Fruit fly (Drosophila melanogaster) whole organism, embryonic: Measurements from ENCODE around the gene CG43448.

Source experiments
- C15 ChIP-seq: fragments of 200-800 bp; sonication (Bioruptor generic); IDR thresholded peaks from 3 replicates; pipeline ENCODE4 v1.3.6; 2022; ENCODE audit warnings: missing biosample characterization, missing genetic modification characterization
- CG10147 ChIP-seq: fragments of 200-800 bp; sonication (Bioruptor generic); optimal IDR thresholded peaks from 2 replicates; lab custom pipeline; 2019; ENCODE audit warnings: missing biosample characterization, mild to moderate bottlenecking, missing genetic modification characterization, moderate library complexity
- CG10274 ChIP-seq: fragments of 200-800 bp; sonication (Bioruptor generic); optimal IDR thresholded peaks from 3 replicates; lab custom pipeline; 2017; ENCODE audit warnings: missing biosample characterization, mild to moderate bottlenecking, missing genetic modification characterization
- CG10979 ChIP-seq: fragments of 200-800 bp; sonication (Bioruptor generic); optimal IDR thresholded peaks from 2 replicates; lab custom pipeline; 2018; ENCODE audit warnings: missing biosample characterization, mild to moderate bottlenecking, missing genetic modification characterization, moderate library complexity
- CG11398 ChIP-seq: fragments of 200-800 bp; sonication (Bioruptor generic); optimal IDR thresholded peaks from 2 replicates; lab custom pipeline; 2016; ENCODE audit warnings: missing biosample characterization, missing genetic modification characterization
- CG12942 ChIP-seq: fragments of 200-800 bp; sonication (Bioruptor generic); optimal IDR thresholded peaks from 3 replicates; lab custom pipeline; 2016; ENCODE audit warnings: missing biosample characterization, missing genetic modification characterization
- CG15479 ChIP-seq: fragments of 200-800 bp; sonication (Bioruptor generic); optimal IDR thresholded peaks from 3 replicates; lab custom pipeline; 2019; ENCODE audit warnings: missing biosample characterization, mild to moderate bottlenecking, missing genetic modification characterization, moderate library complexity
- CG16813 ChIP-seq: fragments of 200-800 bp; sonication (Bioruptor generic); IDR thresholded peaks from 3 replicates; pipeline ENCODE4 v1.3.6; 2022; ENCODE audit warnings: missing biosample characterization, missing genetic modification characterization; ENCODE audit not compliant: partially characterized antibody
- CG16815 ChIP-seq: fragments of 200-800 bp; sonication (Bioruptor generic); optimal IDR thresholded peaks from 3 replicates; lab custom pipeline; 2017; ENCODE audit warnings: missing biosample characterization, mild to moderate bottlenecking, missing genetic modification characterization
- CG17829 ChIP-seq: fragments of 200-800 bp; optimal IDR thresholded peaks from 2 replicates; lab custom pipeline; 2019; ENCODE audit warnings: missing biosample characterization, mild to moderate bottlenecking, missing genetic modification characterization, moderate library complexity
- CG31388 ChIP-seq: fragments of 200-800 bp; sonication (Bioruptor generic); optimal IDR thresholded peaks from 2 replicates; lab custom pipeline; 2016; ENCODE audit warnings: missing biosample characterization, missing genetic modification characterization
- CG4328 ChIP-seq: fragments of 200-800 bp; sonication (Bioruptor generic); optimal IDR thresholded peaks from 3 replicates; lab custom pipeline; 2017; ENCODE audit warnings: missing biosample characterization, missing genetic modification reagents, missing genetic modification characterization
- CG4707 ChIP-seq: fragments of 200-800 bp; sonication (Bioruptor generic); optimal IDR thresholded peaks from 2 replicates; lab custom pipeline; 2018; ENCODE audit warnings: missing biosample characterization, mild to moderate bottlenecking, missing genetic modification characterization, moderate library complexity
- CG4820 ChIP-seq: fragments of 200-800 bp; sonication (Bioruptor generic); optimal IDR thresholded peaks from 3 replicates; lab custom pipeline; 2016; ENCODE audit warnings: missing biosample characterization, missing genetic modification characterization
- CG6254 ChIP-seq: fragments of 200-800 bp; sonication (Bioruptor generic); optimal IDR thresholded peaks from 3 replicates; lab custom pipeline; 2017; ENCODE audit warnings: mild to moderate bottlenecking, missing biosample characterization, missing genetic modification reagents, missing genetic modification characterization
- CG6272 ChIP-seq: fragments of 200-800 bp; sonication (Bioruptor generic); IDR thresholded peaks from 2 replicates; pipeline ENCODE4 v1.3.6; 2022; ENCODE audit warnings: missing biosample characterization, missing genetic modification characterization
- CG6791 ChIP-seq: fragments of 200-800 bp; sonication (Bioruptor generic); IDR thresholded peaks from 3 replicates; pipeline ENCODE4 v1.3.6; 2022; ENCODE audit warnings: missing biosample characterization, missing genetic modification characterization; ENCODE audit not compliant: partially characterized antibody
- CG7556 ChIP-seq: fragments of 200-800 bp; sonication (Bioruptor generic); optimal IDR thresholded peaks from 2 replicates; lab custom pipeline; 2017; ENCODE audit warnings: missing biosample characterization, mild to moderate bottlenecking, missing genetic modification characterization
- CG7987 ChIP-seq: fragments of 200-800 bp; sonication (Bioruptor generic); optimal IDR thresholded peaks from 2 replicates; lab custom pipeline; 2018; ENCODE audit warnings: missing biosample characterization, mild to moderate bottlenecking, missing genetic modification characterization, moderate library complexity
- CG9876 ChIP-seq: fragments of 200-800 bp; sonication (Bioruptor generic); optimal IDR thresholded peaks from 2 replicates; lab custom pipeline; 2016; ENCODE audit warnings: missing biosample characterization, missing genetic modification characterization
- Dll ChIP-seq: fragments of 200-800 bp; sonication (Bioruptor generic); IDR thresholded peaks from 4 replicates; pipeline ENCODE4 v1.3.6; 2022; ENCODE audit warnings: missing biosample characterization, missing genetic modification characterization; ENCODE audit not compliant: partially characterized antibody
- Doc2 ChIP-seq: fragments of 200-800 bp; sonication (Bioruptor generic); IDR thresholded peaks from 2 replicates; pipeline ENCODE4 v1.3.6; 2022; ENCODE audit warnings: missing biosample characterization, missing genetic modification characterization
- E2f1 ChIP-seq: fragments of 200-800 bp; sonication (Bioruptor generic); IDR thresholded peaks from 2 replicates; pipeline ENCODE4 v1.3.6; 2022; ENCODE audit warnings: missing biosample characterization, missing genetic modification characterization
- E2f2 ChIP-seq: fragments of 200-800 bp; sonication (Bioruptor generic); IDR thresholded peaks from 2 replicates; pipeline ENCODE4 v1.3.6; 2022; ENCODE audit warnings: missing biosample characterization, missing genetic modification characterization
- ERR ChIP-seq: fragments of 200-800 bp; sonication (Bioruptor generic); optimal IDR thresholded peaks from 2 replicates; lab custom pipeline; 2016; ENCODE audit warnings: missing biosample characterization, missing genetic modification characterization
- Ets65A ChIP-seq: fragments of 200-800 bp; sonication (Bioruptor generic); peaks from one replicate; lab custom pipeline; 2016; ENCODE audit warnings: missing biosample characterization, missing genetic modification characterization
- Gsc ChIP-seq: fragments of 200-800 bp; sonication (Bioruptor generic); IDR thresholded peaks from 2 replicates; pipeline ENCODE4 v1.3.6; 2022; ENCODE audit warnings: missing biosample characterization, missing genetic modification characterization
- Gug ChIP-seq: fragments of 200-800 bp; sonication (Bioruptor generic); IDR thresholded peaks from 4 replicates; pipeline ENCODE4 v1.3.6; 2022; ENCODE audit warnings: missing biosample characterization, missing genetic modification characterization
- H15 ChIP-seq: fragments of 200-800 bp; sonication (Bioruptor generic); IDR thresholded peaks from 3 replicates; pipeline ENCODE4 v1.3.6; 2022; ENCODE audit warnings: missing biosample characterization, missing genetic modification characterization
- Hey ChIP-seq: fragments of 200-800 bp; sonication (Bioruptor generic); optimal IDR thresholded peaks from 3 replicates; lab custom pipeline; 2018; ENCODE audit warnings: missing biosample characterization, mild to moderate bottlenecking, missing genetic modification characterization
- HmgZ ChIP-seq: fragments of 200-800 bp; sonication (Bioruptor generic); optimal IDR thresholded peaks from 2 replicates; lab custom pipeline; 2018; ENCODE audit warnings: missing biosample characterization, mild to moderate bottlenecking, missing genetic modification characterization
- Kr ChIP-seq: fragments of 200-800 bp; sonication (Bioruptor generic); optimal IDR thresholded peaks from 2 replicates; lab custom pipeline; 2017; ENCODE audit warnings: missing biosample characterization, mild to moderate bottlenecking, missing genetic modification characterization
- Mad ChIP-seq: fragments of 200-800 bp; sonication (Bioruptor generic); optimal IDR thresholded peaks from 2 replicates; lab custom pipeline; 2016; ENCODE audit warnings: missing biosample characterization, missing genetic modification characterization
- Mrtf ChIP-seq: fragments of 200-800 bp; sonication (Bioruptor generic); IDR thresholded peaks from 3 replicates; pipeline ENCODE4 v1.3.6; 2022; ENCODE audit warnings: missing biosample characterization, missing genetic modification characterization
- Neu2 ChIP-seq: fragments of 200-800 bp; sonication (Bioruptor generic); optimal IDR thresholded peaks from 3 replicates; lab custom pipeline; 2016; ENCODE audit warnings: missing biosample characterization, missing genetic modification characterization, borderline replicate concordance
- Tbp ChIP-seq: fragments of >200 bp; optimal IDR thresholded peaks from 2 replicates; lab custom pipeline; 2018; ENCODE audit warnings: missing biosample characterization, missing genetic modification characterization
- Trl ChIP-seq, 3 experiments: fragments of >200 bp in 2 of 3; fragments of 200-800 bp in 1 of 3; sonication (Bioruptor generic) in 1 of 3; optimal IDR thresholded peaks; 2 replicates in 1 of 3; 3 replicates in 2 of 3; lab custom pipeline; 2016 to 2017; ENCODE audit warnings: missing biosample characterization in 1 of 3, missing genetic modification characterization in 1 of 3
- ash1 ChIP-seq: fragments of 200-800 bp; sonication (Bioruptor generic); optimal IDR thresholded peaks from 2 replicates; lab custom pipeline; 2018; ENCODE audit warnings: missing biosample characterization, mild to moderate bottlenecking, missing genetic modification characterization
- bbx ChIP-seq: fragments of 200-800 bp; sonication (Bioruptor generic); IDR thresholded peaks from 2 replicates; pipeline ENCODE4 v1.3.6; 2022; ENCODE audit warnings: missing biosample characterization, missing genetic modification characterization; ENCODE audit not compliant: partially characterized antibody
- chn ChIP-seq: fragments of 200-800 bp; sonication (Bioruptor generic); optimal IDR thresholded peaks from 2 replicates; lab custom pipeline; 2016; ENCODE audit warnings: missing biosample characterization, missing genetic modification characterization
- dan ChIP-seq: fragments of 200-800 bp; sonication (Bioruptor generic); IDR thresholded peaks from 2 replicates; pipeline ENCODE4 v1.3.6; 2022; ENCODE audit warnings: missing biosample characterization, missing genetic modification characterization
- dimm ChIP-seq: fragments of 200-800 bp; sonication (Bioruptor generic); IDR thresholded peaks from 2 replicates; pipeline ENCODE4 v1.3.6; 2022; ENCODE audit warnings: missing biosample characterization, missing genetic modification characterization
- eyg ChIP-seq: fragments of 200-800 bp; sonication (Bioruptor generic); optimal IDR thresholded peaks from 3 replicates; lab custom pipeline; 2016; ENCODE audit warnings: missing biosample characterization, missing genetic modification characterization
- gce ChIP-seq: fragments of 200-800 bp; sonication (Bioruptor generic); IDR thresholded peaks from 3 replicates; pipeline ENCODE4 v1.3.6; 2022; ENCODE audit warnings: missing biosample characterization, missing genetic modification characterization
- inv ChIP-seq: fragments of 200-800 bp; sonication (Bioruptor generic); IDR thresholded peaks from 2 replicates; pipeline ENCODE4 v1.3.6; 2022; ENCODE audit warnings: missing biosample characterization, missing genetic modification characterization; ENCODE audit not compliant: partially characterized antibody
- jumu ChIP-seq: fragments of 200-800 bp; sonication (Bioruptor generic); optimal IDR thresholded peaks from 3 replicates; lab custom pipeline; 2016; ENCODE audit warnings: missing biosample characterization, missing genetic modification characterization
- lilli ChIP-seq: fragments of 200-800 bp; sonication (Bioruptor generic); optimal IDR thresholded peaks from 3 replicates; lab custom pipeline; 2016; ENCODE audit warnings: missing biosample characterization, missing genetic modification characterization
- pfk ChIP-seq: fragments of 200-800 bp; sonication (Bioruptor generic); optimal IDR thresholded peaks from 2 replicates; lab custom pipeline; 2018; ENCODE audit warnings: missing biosample characterization, mild to moderate bottlenecking, missing genetic modification characterization, moderate library complexity
- repo ChIP-seq: fragments of 200-800 bp; sonication (Bioruptor generic); optimal IDR thresholded peaks from 2 replicates; lab custom pipeline; 2016; ENCODE audit warnings: missing biosample characterization, missing genetic modification characterization
- salm ChIP-seq: fragments of 200-800 bp; sonication (Bioruptor generic); optimal IDR thresholded peaks from 2 replicates; lab custom pipeline; 2018; ENCODE audit warnings: missing biosample characterization, mild to moderate bottlenecking, missing genetic modification characterization
- tap ChIP-seq: fragments of 200-800 bp; optimal IDR thresholded peaks from 3 replicates; lab custom pipeline; 2019; ENCODE audit warnings: missing biosample characterization, mild to moderate bottlenecking, missing genetic modification characterization, moderate library complexity
- zfh1 ChIP-seq: fragments of 200-800 bp; sonication (Bioruptor generic); IDR thresholded peaks from 3 replicates; pipeline ENCODE4 v1.3.6; 2022; ENCODE audit warnings: missing biosample characterization, missing genetic modification characterization

The CG43448 gene

dm6 chr3R:30198793-30199192, 38.7 kb downstream of the CG43448 start (continued):
- no peak for TF ChIP-seq CG4820 (GFP tag; lab: Kevin White, UChicago)
- TF ChIP-seq CG9876: no peak
- TF ChIP-seq CG7556 (GFP tag; lab: Kevin White, UChicago): no peak
- TF ChIP-seq Kr: no peak
- TF ChIP-seq Trl (optimal IDR thresholded peaks at IDR 0.05; lab: Kevin White, UChicago): no peak
- TF ChIP-seq Trl (GFP tag; optimal IDR thresholded peaks at IDR 0.05; lab: Kevin White, UChicago): no peak
- TF ChIP-seq tap (tag; lab: Kevin White, UChicago): no peak
- TF ChIP-seq E2f2 (GFP tag; lab: Robert Waterston, UW): 0 out of 2 replicates have a peak, but pooled peaks have one; percentile 14
- TF ChIP-seq CG7987 (GFP tag; lab: Kevin White, UChicago): no peak
- no peak for TF ChIP-seq ERR (GFP tag; lab: Kevin White, UChicago)
- TF ChIP-seq inv: no peak
- no peak for TF ChIP-seq CG6791 (GFP tag; lab: Robert Waterston, UW)
- TF ChIP-seq CG6254 (GFP tag; lab: Kevin White, UChicago): no peak
- no peak for TF ChIP-seq repo (GFP tag; lab: Kevin White, UChicago)
- TF ChIP-seq ash1 (GFP tag; lab: Kevin White, UChicago): peak; percentile 27
- TF ChIP-seq dimm: no peak
- no peak for TF ChIP-seq Tbp
- TF ChIP-seq jumu (GFP tag; lab: Kevin White, UChicago): no peak
- TF ChIP-seq zfh1 (GFP tag; lab: Robert Waterston, UW): no peak
- TF ChIP-seq CG16813 (GFP tag; lab: Robert Waterston, UW): no peak
- no peak for TF ChIP-seq Doc2 (GFP tag; lab: Robert Waterston, UW)
- no peak for TF ChIP-seq chn (GFP tag; lab: Kevin White, UChicago)
- no peak for TF ChIP-seq eyg (GFP tag; lab: Kevin White, UChicago)
- TF ChIP-seq Ets65A (GFP tag; lab: Kevin White, UChicago): peak; percentile 57
- TF ChIP-seq pfk: no peak
- TF ChIP-seq Dll (GFP tag; lab: Robert Waterston, UW): no peak
- peak; percentile 39 for TF ChIP-seq CG4328
- no peak for TF ChIP-seq lilli (GFP tag; lab: Kevin White, UChicago)
- TF ChIP-seq CG4707: no peak
- no peak for TF ChIP-seq CG15479 (GFP tag; lab: Kevin White, UChicago)
- no peak for TF ChIP-seq Gsc
- no peak for TF ChIP-seq Mad (GFP tag; lab: Kevin White, UChicago)
- no peak for TF ChIP-seq bbx (GFP tag; lab: Robert Waterston, UW)
- TF ChIP-seq CG16815 (GFP tag; lab: Kevin White, UChicago): no peak
- TF ChIP-seq CG11398: no peak
- TF ChIP-seq CG17829 (tag; lab: Kevin White, UChicago): no peak
- TF ChIP-seq CG31388: no peak
- TF ChIP-seq Mrtf (GFP tag; lab: Robert Waterston, UW): no peak
- no peak for TF ChIP-seq E2f1 (GFP tag; lab: Robert Waterston, UW)
- no peak for TF ChIP-seq salm (tag; lab: Kevin White, UChicago)
- TF ChIP-seq Neu2: no peak
- TF ChIP-seq CG12942 (GFP tag; lab: Kevin White, UChicago): no peak
- TF ChIP-seq CG6272 (GFP tag; lab: Robert Waterston, UW): no peak
- TF ChIP-seq Hey (tag; lab: Kevin White, UChicago): peak; percentile 32
- TF ChIP-seq HmgZ: peak; percentile 45
- TF ChIP-seq Gug (GFP tag; lab: Robert Waterston, UW): no peak
- TF ChIP-seq CG10274 (GFP tag; lab: Kevin White, UChicago): no peak
- TF ChIP-seq CG10147: peak; percentile 5
- TF ChIP-seq CG10979 (tag; lab: Kevin White, UChicago): no peak
- TF ChIP-seq gce: no peak
- no peak for TF ChIP-seq dan
- TF ChIP-seq H15 (GFP tag; lab: Robert Waterston, UW): no peak
- TF ChIP-seq C15: no peak
